Worm (Caenorhabditis elegans) whole organism, L2 larva: ENCODE data around the gene sqst-4.

Source experiments
- F13H6.1 ChIP-seq: sonication (generic microtip); optimal IDR thresholded peaks from 2 replicates; lab custom pipeline; 2016; ENCODE audit warnings: missing genetic modification characterization, missing compliant biosample characterization
- R02D3.7 ChIP-seq: fragments of 150-350 bp; optimal IDR thresholded peaks from 2 replicates; lab custom pipeline; 2014; ENCODE audit warnings: missing biosample characterization, missing genetic modification characterization
- ZK546.5 ChIP-seq: sonication (generic microtip); optimal IDR thresholded peaks from 2 replicates; lab custom pipeline; 2017; ENCODE audit warnings: missing biosample characterization, missing genetic modification characterization
- alr-1 ChIP-seq: fragments of 150-350 bp; optimal IDR thresholded peaks from 2 replicates; lab custom pipeline; 2014; ENCODE audit warnings: missing biosample characterization, missing genetic modification characterization
- aly-2 ChIP-seq: fragments of 150-350 bp; optimal IDR thresholded peaks from 2 replicates; lab custom pipeline; 2014; ENCODE audit warnings: missing biosample characterization, missing genetic modification characterization
- blmp-1 ChIP-seq: sonication (generic microtip); optimal IDR thresholded peaks from 2 replicates; lab custom pipeline; 2017; ENCODE audit warnings: missing genetic modification characterization, mild to moderate bottlenecking, missing compliant biosample characterization, antibody characterized with exemption, moderate library complexity; ENCODE audit not compliant: insufficient read depth
- ceh-82 ChIP-seq: fragments of 150-350 bp; optimal IDR thresholded peaks from 2 replicates; lab custom pipeline; 2014; ENCODE audit warnings: missing biosample characterization, missing genetic modification characterization
- crh-2 ChIP-seq: sonication (generic microtip); optimal IDR thresholded peaks from 2 replicates; lab custom pipeline; 2017; ENCODE audit warnings: missing biosample characterization, missing genetic modification characterization
- dmd-4 ChIP-seq: sonication (generic microtip); optimal IDR thresholded peaks from 2 replicates; lab custom pipeline; 2017; ENCODE audit warnings: missing biosample characterization, missing genetic modification characterization
- fos-1 ChIP-seq: fragments of 150-350 bp; optimal IDR thresholded peaks from 2 replicates; lab custom pipeline; 2014; ENCODE audit warnings: missing biosample characterization, missing genetic modification characterization
- gmeb-1 ChIP-seq: fragments of 150-350 bp; optimal IDR thresholded peaks from 2 replicates; lab custom pipeline; 2014; ENCODE audit warnings: missing biosample characterization, missing genetic modification characterization
- lin-11 ChIP-seq: fragments of 150-350 bp; sonication (generic microtip); optimal IDR thresholded peaks from 2 replicates; lab custom pipeline; 2014; ENCODE audit warnings: missing biosample characterization, missing genetic modification characterization, inconsistent platforms, mixed read lengths
- lin-13 ChIP-seq: fragments of 150-350 bp; optimal IDR thresholded peaks from 2 replicates; lab custom pipeline; 2014; ENCODE audit warnings: missing biosample characterization, missing genetic modification reagents, missing genetic modification characterization
- lin-39 ChIP-seq: fragments of 150-350 bp; optimal IDR thresholded peaks from 2 replicates; lab custom pipeline; 2014; ENCODE audit warnings: missing biosample characterization, missing genetic modification reagents, missing genetic modification characterization
- lsy-2 ChIP-seq, 2 experiments: fragments of 150-350 bp in 1 of 2; sonication (generic microtip) in 1 of 2; optimal IDR thresholded peaks; 2 replicates each; lab custom pipeline; 2014 to 2017; ENCODE audit warnings: missing biosample characterization in 2 of 2, missing genetic modification characterization in 2 of 2
- mbf-1 ChIP-seq: sonication (generic microtip); optimal IDR thresholded peaks from 2 replicates; lab custom pipeline; 2017; ENCODE audit warnings: missing biosample characterization, missing genetic modification characterization
- mdl-1 ChIP-seq, 2 experiments: fragments of 150-350 bp in 1 of 2; sonication (generic microtip) in 1 of 2; optimal IDR thresholded peaks; 2 replicates each; lab custom pipeline; 2017; ENCODE audit warnings: missing biosample characterization in 2 of 2, missing genetic modification characterization in 2 of 2
- nhr-10 ChIP-seq: sonication (generic microtip); optimal IDR thresholded peaks from 2 replicates; lab custom pipeline; 2017; ENCODE audit warnings: missing biosample characterization, missing genetic modification characterization
- nhr-12 ChIP-seq: fragments of 150-350 bp; optimal IDR thresholded peaks from 2 replicates; lab custom pipeline; 2014; ENCODE audit warnings: missing biosample characterization, missing genetic modification characterization
- nhr-129 ChIP-seq: fragments of 150-350 bp; optimal IDR thresholded peaks from 2 replicates; lab custom pipeline; 2014; ENCODE audit warnings: missing biosample characterization, missing genetic modification characterization
- nhr-21 ChIP-seq: fragments of 150-350 bp; optimal IDR thresholded peaks from 2 replicates; lab custom pipeline; 2014; ENCODE audit warnings: missing biosample characterization, missing genetic modification characterization
- nhr-23 ChIP-seq: fragments of 150-350 bp; optimal IDR thresholded peaks from 2 replicates; lab custom pipeline; 2014; ENCODE audit warnings: missing biosample characterization, missing genetic modification reagents, missing genetic modification characterization
- nhr-237 ChIP-seq: fragments of 150-350 bp; optimal IDR thresholded peaks from 2 replicates; lab custom pipeline; 2014; ENCODE audit warnings: missing biosample characterization, missing genetic modification characterization
- nhr-25 ChIP-seq: fragments of 150-350 bp; sonication (generic microtip); optimal IDR thresholded peaks from 3 replicates; lab custom pipeline; 2014; ENCODE audit warnings: missing biosample characterization, missing genetic modification characterization
- nhr-6 ChIP-seq: fragments of 150-350 bp; optimal IDR thresholded peaks from 2 replicates; lab custom pipeline; 2014; ENCODE audit warnings: missing biosample characterization, missing genetic modification characterization
- nhr-77 ChIP-seq: fragments of 150-350 bp; optimal IDR thresholded peaks from 2 replicates; lab custom pipeline; 2014; ENCODE audit warnings: missing biosample characterization, missing genetic modification characterization
- peb-1 ChIP-seq: fragments of 150-350 bp; optimal IDR thresholded peaks from 2 replicates; lab custom pipeline; 2014; ENCODE audit warnings: missing biosample characterization, missing genetic modification characterization
- sem-4 ChIP-seq: fragments of 150-350 bp; optimal IDR thresholded peaks from 2 replicates; lab custom pipeline; 2014; ENCODE audit warnings: missing biosample characterization, missing genetic modification reagents, missing genetic modification characterization
- sma-3 ChIP-seq: sonication (generic microtip); optimal IDR thresholded peaks from 2 replicates; lab custom pipeline; 2016; ENCODE audit warnings: missing genetic modification reagents, missing genetic modification characterization, missing compliant biosample characterization
- sma-9 ChIP-seq, 2 experiments: fragments of 150-350 bp in 1 of 2; sonication (generic microtip) in 1 of 2; optimal IDR thresholded peaks; 2 replicates each; lab custom pipeline; 2014 to 2016; ENCODE audit warnings: missing genetic modification characterization in 2 of 2, mild to moderate bottlenecking in 1 of 2, missing biosample characterization in 1 of 2, missing compliant biosample characterization in 1 of 2, missing genetic modification reagents in 1 of 2, moderate library complexity in 1 of 2
- snpc-4 ChIP-seq: fragments of 150-350 bp; optimal IDR thresholded peaks from 2 replicates; lab custom pipeline; 2014; ENCODE audit warnings: missing biosample characterization, missing genetic modification characterization
- unc-39 ChIP-seq: fragments of 150-350 bp; optimal IDR thresholded peaks from 2 replicates; lab custom pipeline; 2014; ENCODE audit warnings: missing biosample characterization, missing genetic modification characterization
- unc-55 ChIP-seq: fragments of 150-350 bp; sonication (generic microtip); optimal IDR thresholded peaks from 3 replicates; lab custom pipeline; 2014; ENCODE audit warnings: missing biosample characterization, missing genetic modification reagents, missing genetic modification characterization
- unc-62 ChIP-seq: fragments of 150-350 bp; optimal IDR thresholded peaks from 2 replicates; lab custom pipeline; 2014; ENCODE audit warnings: missing biosample characterization, missing genetic modification reagents, missing genetic modification characterization
- zag-1 ChIP-seq: fragments of 150-350 bp; optimal IDR thresholded peaks from 2 replicates; lab custom pipeline; 2014; ENCODE audit warnings: missing biosample characterization, missing genetic modification characterization
- ztf-1 ChIP-seq: fragments of 200-800 bp; sonication (Bioruptor generic); conservative IDR thresholded peaks from 2 replicates; pipeline ENCODE4 v1.3.6; 2022; ENCODE audit warnings: missing genetic modification characterization, missing compliant biosample characterization
- ztf-11 ChIP-seq: sonication (generic microtip); optimal IDR thresholded peaks from 2 replicates; lab custom pipeline; 2017; ENCODE audit warnings: missing biosample characterization, missing genetic modification characterization
- ztf-4 ChIP-seq: fragments of 150-350 bp; optimal IDR thresholded peaks from 2 replicates; lab custom pipeline; 2014; ENCODE audit warnings: missing biosample characterization, missing genetic modification characterization

The sqst-4 gene

DNA sequence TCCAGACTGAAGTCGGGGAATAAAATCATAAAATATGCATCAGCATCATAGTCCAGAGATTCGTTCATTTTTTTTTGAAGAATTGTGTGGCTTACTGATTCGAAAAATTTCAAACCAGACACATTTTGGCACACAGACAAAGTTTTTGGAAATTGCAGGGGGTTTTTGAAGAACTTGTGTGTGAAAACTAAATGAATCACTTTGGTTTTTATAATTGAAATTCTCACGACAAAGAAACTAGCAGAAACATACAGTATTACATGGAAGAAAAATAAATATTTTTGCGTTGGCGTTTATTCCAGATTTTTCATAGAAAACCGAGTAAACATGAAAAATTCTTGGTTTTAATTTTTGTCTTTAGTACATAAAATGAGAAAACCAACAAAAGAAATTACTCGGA is 34.0 kb downstream of the sqst-4 start, which contains the start of gene srw-34:
TSS of gene srw-34 (minus strand) at position 101 of the 400 bp plus-strand sequence.
- TF ChIP-seq nhr-12 (tag; lab: Kevin White, UChicago) (no peak), F13H6.1 (tag; lab: Kevin White, UChicago) (no peak), lin-11 (tag; lab: Kevin White, UChicago) (no peak), ztf-11 (tag; lab: Kevin White, UChicago) (no peak), alr-1 (tag; lab: Kevin White, UChicago) (no peak), ZK546.5 (tag; lab: Kevin White, UChicago) (no peak), fos-1 (no peak), sma-3 (GFP tag; lab: Kevin White, UChicago) (no peak), dmd-4 (tag; lab: Kevin White, UChicago) (no peak)
- TF ChIP-seq, all 48 proteins: peak for 0

DNA sequence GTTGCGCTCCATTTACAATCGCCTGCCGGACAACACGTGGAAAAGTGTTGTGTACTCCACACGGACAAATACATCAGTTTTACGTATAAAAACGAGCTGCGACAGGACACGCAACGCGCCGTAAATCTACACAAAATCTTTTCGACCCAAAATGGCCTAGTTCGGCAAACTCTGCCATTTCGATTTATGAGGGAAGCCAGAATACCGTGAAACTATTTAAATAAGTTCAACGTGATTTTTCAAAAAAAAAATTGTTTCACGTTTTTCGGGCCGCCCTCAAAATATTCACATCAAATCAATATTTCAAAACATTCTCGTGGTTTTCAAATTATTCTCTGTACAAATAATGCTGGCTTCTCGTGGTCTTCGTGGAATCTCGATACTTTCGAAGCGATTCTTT is 38.6 kb downstream of the sqst-4 start, which contains the start of gene F36D3.8:
TSS of gene F36D3.8 (plus strand) at position 301 of the 400 bp plus-strand sequence.
- TF ChIP-seq unc-39 (tag; lab: Kevin White, UChicago), result no peak
- no peak for TF ChIP-seq nhr-12 (tag; lab: Kevin White, UChicago)
- no peak for TF ChIP-seq lin-11 (tag; lab: Kevin White, UChicago)
- TF ChIP-seq peb-1 (tag; lab: Kevin White, UChicago), result no peak
- TF ChIP-seq ztf-11 (tag; lab: Kevin White, UChicago), result no peak
- no peak for TF ChIP-seq crh-2
- TF ChIP-seq sma-9 (GFP tag; optimal IDR thresholded peaks at IDR 0.05; lab: Kevin White, UChicago), result no peak
- TF ChIP-seq sma-9 (tag; optimal IDR thresholded peaks at IDR 0.05; lab: Kevin White, UChicago), result no peak
- no peak for TF ChIP-seq lsy-2 (tag; optimal IDR thresholded peaks at IDR 0.05; lab: Kevin White, UChicago)
- no peak for TF ChIP-seq lin-39 (tag; lab: Kevin White, UChicago)
- no peak for TF ChIP-seq nhr-21 (tag; lab: Kevin White, UChicago)
- no peak for TF ChIP-seq lin-13 (GFP tag; lab: Kevin White, UChicago)
- no peak for TF ChIP-seq R02D3.7 (tag; lab: Kevin White, UChicago)
- TF ChIP-seq nhr-77 (tag; lab: Kevin White, UChicago), result no peak
- TF ChIP-seq zag-1 (tag; lab: Kevin White, UChicago), result no peak
- no peak for TF ChIP-seq nhr-6 (tag; lab: Kevin White, UChicago)
- TF ChIP-seq unc-62 (GFP tag; lab: Kevin White, UChicago), result no peak
- TF ChIP-seq blmp-1 (tag; lab: Kevin White, UChicago), result no peak
- TF ChIP-seq aly-2 (tag; lab: Kevin White, UChicago), result no peak

DNA sequence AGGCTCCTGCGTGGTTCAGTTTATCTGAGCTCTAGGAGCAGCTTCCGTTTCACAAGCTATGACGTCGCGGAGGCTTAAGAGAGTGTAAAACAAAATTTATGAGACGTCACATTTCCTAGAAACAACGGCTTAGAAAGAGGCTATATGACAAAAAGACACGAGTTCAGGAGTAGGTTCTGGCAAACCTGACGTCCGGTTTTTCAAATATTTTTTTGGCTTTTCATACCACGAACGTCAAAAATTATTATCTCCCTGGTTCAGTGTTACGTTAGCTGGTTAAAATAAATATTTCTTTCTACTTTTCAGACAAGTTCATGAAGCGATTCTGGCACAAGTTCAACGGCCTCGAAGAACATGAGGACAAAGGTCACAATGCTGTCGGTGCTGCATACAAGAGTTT is 39.5 kb downstream of the sqst-4 start, which contains the start of gene F36D3.16:
TSS of gene F36D3.16 (plus strand) at position 301 of the 400 bp plus-strand sequence.
- TF ChIP-seq sma-3 (GFP tag; lab: Kevin White, UChicago), result no peak
- no peak for TF ChIP-seq sem-4 (tag; lab: Kevin White, UChicago)
- no peak for TF ChIP-seq fos-1
- TF ChIP-seq nhr-129 (tag; lab: Kevin White, UChicago), result no peak
- no peak for TF ChIP-seq gmeb-1
- no peak for TF ChIP-seq snpc-4 (tag; lab: Kevin White, UChicago)
- TF ChIP-seq mdl-1 (tag; optimal IDR thresholded peaks at IDR 0.05; lab: Kevin White, UChicago), result no peak
- no peak for TF ChIP-seq nhr-21 (tag; lab: Kevin White, UChicago)

DNA sequence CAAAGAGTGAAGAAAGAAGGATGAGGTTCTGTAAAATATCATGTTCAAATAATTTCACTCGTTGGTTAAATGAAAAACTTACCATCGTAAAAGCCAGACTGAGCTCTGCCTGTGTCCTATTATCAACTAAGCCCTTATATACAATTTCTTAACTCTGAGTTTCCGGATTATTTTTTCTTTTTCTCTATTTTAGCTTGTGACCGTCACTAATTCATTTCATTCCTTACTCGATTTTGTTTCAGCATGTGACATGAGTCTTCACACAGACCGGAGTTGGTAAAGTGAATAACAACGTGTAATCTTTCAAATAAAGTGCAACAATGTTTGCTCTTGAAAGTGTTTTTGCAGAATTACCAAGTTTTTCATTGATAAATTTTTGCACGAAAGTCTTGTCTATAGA is 45.7 kb downstream of the sqst-4 start, which contains the start of gene cpr-2:
TSS of gene cpr-2 (minus strand) at position 101 of the 400 bp plus-strand sequence.
- TF ChIP-seq ztf-11 (tag; lab: Kevin White, UChicago), result no peak
- TF ChIP-seq fos-1, result no peak
- no peak for TF ChIP-seq nhr-77 (tag; lab: Kevin White, UChicago)
- no peak for TF ChIP-seq unc-62 (GFP tag; lab: Kevin White, UChicago)
- no peak for TF ChIP-seq mbf-1 (tag; lab: Kevin White, UChicago)
- no peak for TF ChIP-seq nhr-237 (tag; lab: Kevin White, UChicago)
- TF ChIP-seq F13H6.1 (tag; lab: Kevin White, UChicago), result no peak
- no peak for TF ChIP-seq nhr-25 (tag; lab: Kevin White, UChicago)
- no peak for TF ChIP-seq nhr-21 (tag; lab: Kevin White, UChicago)
- no peak for TF ChIP-seq sem-4 (tag; lab: Kevin White, UChicago)
- TF ChIP-seq alr-1 (tag; lab: Kevin White, UChicago), result no peak

DNA sequence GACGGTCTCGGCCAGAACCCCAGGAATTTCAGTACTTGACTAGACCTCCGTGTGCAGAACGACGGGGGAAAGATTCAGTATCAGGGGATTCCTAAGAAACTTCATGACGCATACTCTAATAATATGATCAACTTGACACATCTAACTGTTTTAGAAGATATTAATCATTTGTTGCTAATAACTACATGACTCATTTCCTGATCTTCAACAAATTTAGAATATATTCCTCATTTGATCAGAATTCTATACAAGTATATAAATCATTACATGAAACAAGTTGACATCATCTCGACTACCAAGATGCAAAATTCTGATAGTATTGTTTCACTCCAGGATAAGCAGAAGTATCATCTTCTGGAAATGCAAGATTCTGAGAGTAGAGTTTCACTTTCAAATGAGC is 46.9 kb downstream of the sqst-4 start, which contains the start of gene Y32B12B.8:
TSS of gene Y32B12B.8 (plus strand) at position 301 of the 400 bp plus-strand sequence.
- TF ChIP-seq nhr-21 (tag; lab: Kevin White, UChicago) (no peak), unc-55 (no peak), zag-1 (tag; lab: Kevin White, UChicago) (no peak), nhr-129 (tag; lab: Kevin White, UChicago) (no peak), sma-9 (GFP tag; optimal IDR thresholded peaks at IDR 0.05; lab: Kevin White, UChicago) (no peak), sma-9 (tag; optimal IDR thresholded peaks at IDR 0.05; lab: Kevin White, UChicago) (no peak), ztf-4 (no peak), ztf-1 (no peak), mdl-1 (tag; optimal IDR thresholded peaks at IDR 0.05; lab: Kevin White, UChicago) (no peak), lin-11 (tag; lab: Kevin White, UChicago) (no peak), sem-4 (tag; lab: Kevin White, UChicago) (no peak), lin-39 (tag; lab: Kevin White, UChicago) (no peak), ceh-82 (no peak), unc-39 (tag; lab: Kevin White, UChicago) (no peak), gmeb-1 (no peak), nhr-6 (tag; lab: Kevin White, UChicago) (no peak), nhr-10 (no peak), nhr-23 (tag; lab: Kevin White, UChicago) (no peak)
